Worm (Caenorhabditis elegans) whole organism, young adult: ENCODE results near the gene sri-71.

Source experiments
- F10E7.11 ChIP-seq: sonication (generic microtip); optimal IDR thresholded peaks from 2 replicates; lab custom pipeline; 2017; ENCODE audit warnings: mild to moderate bottlenecking, missing genetic modification characterization, moderate library complexity, missing compliant biosample characterization
- aptf-3 ChIP-seq: fragments of 200-800 bp; sonication (Bioruptor generic); IDR thresholded peaks from 2 replicates; pipeline ENCODE4 v1.3.6; 2022; ENCODE audit warnings: missing genetic modification characterization, missing compliant biosample characterization
- bed-1 ChIP-seq: fragments of 200-800 bp; sonication (Bioruptor generic); IDR thresholded peaks from 2 replicates; pipeline ENCODE4 v1.3.6; 2022; ENCODE audit warnings: missing genetic modification reagents, missing genetic modification characterization, missing compliant biosample characterization
- ceh-27 ChIP-seq: fragments of 200-800 bp; sonication (Bioruptor generic); optimal IDR thresholded peaks from 2 replicates; lab custom pipeline; 2018; ENCODE audit warnings: mild to moderate bottlenecking, missing genetic modification characterization, moderate library complexity, missing compliant biosample characterization
- dpff-1 ChIP-seq: sonication (generic microtip); optimal IDR thresholded peaks from 2 replicates; lab custom pipeline; 2017; ENCODE audit warnings: mild to moderate bottlenecking, missing genetic modification characterization, missing compliant biosample characterization
- dpl-1 ChIP-seq: fragments of 150-350 bp; optimal IDR thresholded peaks from 2 replicates; lab custom pipeline; 2014; ENCODE audit warnings: missing biosample characterization, missing genetic modification reagents, missing genetic modification characterization
- hrde-1 ChIP-seq: sonication (generic microtip); optimal IDR thresholded peaks from 2 replicates; lab custom pipeline; 2016; ENCODE audit warnings: missing genetic modification characterization, mild to moderate bottlenecking, missing compliant biosample characterization, moderate library complexity, missing genotype, missing genetic modification reagents, borderline replicate concordance
- lin-26 ChIP-seq: fragments of 200-800 bp; sonication (Bioruptor generic); IDR thresholded peaks from 2 replicates; pipeline ENCODE4 v1.3.6; 2022; ENCODE audit warnings: missing genetic modification reagents, missing genetic modification characterization, missing compliant biosample characterization
- lin-35 ChIP-seq, 3 experiments: fragments of 150-350 bp in 2 of 3; sonication (generic microtip) in 1 of 3; optimal IDR thresholded peaks; 2 replicates each; lab custom pipeline; 2014 to 2018; ENCODE audit warnings: missing biosample characterization in 3 of 3, missing genetic modification characterization in 3 of 3, missing genetic modification reagents in 3 of 3
- lsl-1 ChIP-seq: fragments of 200-800 bp; sonication (Bioruptor generic); optimal IDR thresholded peaks from 2 replicates; lab custom pipeline; 2018; ENCODE audit warnings: mild to moderate bottlenecking, missing genetic modification characterization, moderate library complexity, missing compliant biosample characterization
- rec-8 ChIP-seq, 2 experiments: sonication (generic microtip); optimal IDR thresholded peaks; 2 replicates each; lab custom pipeline; 2016; ENCODE audit warnings: mild to moderate bottlenecking in 2 of 2, missing genetic modification characterization in 2 of 2, missing genetic modification reagents in 2 of 2, missing genotype in 2 of 2, missing biosample characterization in 1 of 2, missing compliant biosample characterization in 1 of 2, moderate library complexity in 1 of 2
- snpc-4 ChIP-seq, 5 experiments: fragments of 150-350 bp in 1 of 5; sonication (generic microtip) in 4 of 5; optimal IDR thresholded peaks; 2 replicates each; lab custom pipeline; 2014 to 2018; ENCODE audit warnings: missing genetic modification characterization in 5 of 5, missing biosample characterization in 3 of 5, antibody characterized with exemption in 2 of 5, mild to moderate bottlenecking in 2 of 5, missing compliant biosample characterization in 2 of 5, missing genotype in 2 of 5, moderate library complexity in 2 of 5, missing genetic modification reagents in 1 of 5
- somi-1 ChIP-seq: fragments of 200-800 bp; sonication (Bioruptor generic); optimal IDR thresholded peaks from 2 replicates; lab custom pipeline; 2018; ENCODE audit warnings: mild to moderate bottlenecking, missing genetic modification characterization, missing compliant biosample characterization

DNA sequence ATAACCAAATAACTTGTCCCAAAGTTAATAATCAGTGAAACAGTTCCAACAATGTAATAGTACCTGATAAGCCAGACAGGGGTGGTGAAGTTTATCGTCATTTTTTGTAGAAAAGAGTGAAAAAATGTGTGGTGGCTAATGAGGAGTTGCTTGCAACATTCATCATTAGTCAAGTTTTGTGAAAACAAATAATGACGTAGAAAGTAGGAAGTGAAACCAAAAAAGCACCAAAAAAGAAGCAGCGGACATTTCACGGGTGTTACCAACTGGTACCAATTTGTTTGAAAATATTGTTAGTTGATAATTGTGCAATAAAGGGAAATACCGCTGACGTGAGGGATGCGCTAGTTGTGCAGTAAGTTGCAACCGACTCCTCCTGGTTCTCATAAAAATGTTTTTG lies 42.1 kb upstream of the sri-71 start, which contains the start of gene sri-36:
- TF ChIP-seq lin-35 (GFP tag; optimal IDR thresholded peaks at IDR 0.05; lab: Kevin White, UChicago) (no peak), hrde-1 (tag; lab: Kevin White, UChicago) (no peak), dpff-1 (no peak), lsl-1 (GFP tag; lab: Kevin White, UChicago) (no peak), bed-1 (GFP tag; lab: Robert Waterston, UW) (no peak), snpc-4 (GFP tag; optimal IDR thresholded peaks at IDR 0.05; lab: Kevin White, UChicago) (no peak), snpc-4 (tag; optimal IDR thresholded peaks at IDR 0.05; lab: Kevin White, UChicago) (no peak), dpl-1 (GFP tag; lab: Kevin White, UChicago) (no peak), somi-1 (GFP tag; lab: Kevin White, UChicago) (no peak), lin-26 (no peak), rec-8 (tag; optimal IDR thresholded peaks at IDR 0.05; lab: Kevin White, UChicago) (no peak), F10E7.11 (no peak), aptf-3 (no peak), ceh-27 (GFP tag; lab: Kevin White, UChicago) (no peak)
